Worm (Caenorhabditis elegans) whole organism, L4/young adult: ENCODE results near the gene B0252.1.

Experiments
- W03F9.2 ChIP-seq: fragments of 150-350 bp; optimal IDR thresholded peaks from 2 replicates; lab custom pipeline; 2014; ENCODE audit warnings: missing biosample characterization, missing genetic modification characterization
- dao-5 ChIP-seq: sonication (generic microtip); optimal IDR thresholded peaks from 2 replicates; lab custom pipeline; 2016; ENCODE audit warnings: missing genotype, missing genetic modification characterization, moderate library complexity, missing compliant biosample characterization
- him-1 ChIP-seq: sonication (generic microtip); optimal IDR thresholded peaks from 2 replicates; lab custom pipeline; 2016; ENCODE audit warnings: missing genotype, missing genetic modification reagents, missing genetic modification characterization, missing compliant biosample characterization

- TF ChIP-seq W03F9.2 (tag; lab: Kevin White, UChicago) (no peak), dao-5 (no peak), him-1 (no peak)
Observed at ce11 chrII:6888661-6889579, 30.6 kb upstream of the B0252.1 start.
